Fruit fly (Drosophila melanogaster) whole organism: ENCODE data around the gene rdx.

Experiments
- CG8478 ChIP-seq: fragments of >200 bp; optimal IDR thresholded peaks from 2 replicates; lab custom pipeline; 2018; ENCODE audit warnings: inconsistent platforms
- Dll ChIP-seq: fragments of >200 bp; optimal IDR thresholded peaks from 2 replicates; lab custom pipeline; 2017
- EcR ChIP-seq, 2 experiments: fragments of >200 bp; optimal IDR thresholded peaks; 2 replicates each; lab custom pipeline; 2017; ENCODE audit warnings: missing biosample characterization in 2 of 2, missing genetic modification characterization in 2 of 2, missing genetic modification reagents in 2 of 2
- pan ChIP-seq: fragments of >200 bp; optimal IDR thresholded peaks from 2 replicates; lab custom pipeline; 2017
- psq ChIP-seq: fragments of >200 bp; optimal IDR thresholded peaks from 2 replicates; lab custom pipeline; 2017
- usp ChIP-seq: fragments of >200 bp; optimal IDR thresholded peaks from 2 replicates; lab custom pipeline; 2017; ENCODE audit warnings: missing biosample characterization, missing genetic modification characterization, mixed read lengths

rdx gene

DNA sequence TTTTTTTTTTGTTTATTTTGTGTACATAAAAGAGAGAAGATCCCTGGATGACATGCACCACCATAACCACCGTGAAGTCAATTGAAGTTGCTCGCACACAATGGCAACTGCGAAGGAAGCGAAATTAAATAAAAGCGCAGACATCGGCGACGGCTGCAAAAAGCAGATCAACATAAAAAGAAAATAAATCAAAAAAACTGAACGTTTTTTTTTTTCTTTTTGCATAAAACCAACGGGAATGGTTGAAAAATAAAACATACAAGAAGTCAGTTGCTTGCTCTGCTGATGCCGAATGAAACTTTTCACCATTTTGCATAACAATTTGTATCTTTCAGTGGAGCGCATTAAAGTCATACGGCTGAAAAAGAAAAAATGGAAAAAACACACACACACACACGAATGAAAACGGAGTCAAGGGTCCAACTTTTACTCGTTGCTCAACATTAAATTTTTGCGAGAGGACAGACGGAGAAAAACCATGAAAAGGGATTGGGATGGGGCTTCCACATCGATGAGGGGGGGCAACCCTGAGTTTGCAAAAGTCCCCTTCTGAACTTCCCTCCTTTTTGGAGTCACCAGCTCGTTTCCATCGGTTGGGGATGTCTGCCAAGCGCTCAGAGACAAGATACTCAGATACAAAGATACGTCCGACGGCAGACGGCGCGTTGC lies 25.5 kb downstream of the rdx start:
- TF ChIP-seq Dll (lab: Kevin White, UChicago) (no peak), EcR (GFP tag; optimal IDR thresholded peaks at IDR 0.05; lab: Kevin White, UChicago) (peak in 1 of 2 experiments; percentile 2)

DNA sequence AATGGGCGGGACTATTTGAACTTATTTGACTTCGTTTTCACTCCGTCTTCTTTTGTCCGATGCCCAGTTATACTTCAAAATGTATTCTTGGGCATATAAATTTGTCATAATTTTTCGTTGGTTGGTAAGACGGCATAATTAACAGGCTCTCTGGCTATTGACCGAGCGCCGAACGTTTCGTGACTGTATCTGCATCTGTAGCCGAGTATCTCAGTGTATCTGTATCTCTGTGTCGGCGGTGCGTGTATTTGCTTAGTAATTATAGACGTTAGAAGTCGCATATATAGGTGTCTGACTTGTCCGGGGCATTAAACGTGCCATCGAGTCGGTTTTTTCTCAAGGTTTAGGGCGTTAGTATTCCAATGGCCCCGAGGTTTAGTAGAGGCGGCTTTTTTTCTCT lies 26.7 kb downstream of the rdx start:
- TF ChIP-seq psq (lab: Kevin White, UChicago) (no peak), Dll (lab: Kevin White, UChicago) (no peak), CG8478 (lab: Kevin White, UChicago) (no peak), EcR (GFP tag; optimal IDR thresholded peaks at IDR 0.05; lab: Kevin White, UChicago) (no peak), pan (no peak), usp (GFP tag; lab: Kevin White, UChicago) (no peak)

DNA sequence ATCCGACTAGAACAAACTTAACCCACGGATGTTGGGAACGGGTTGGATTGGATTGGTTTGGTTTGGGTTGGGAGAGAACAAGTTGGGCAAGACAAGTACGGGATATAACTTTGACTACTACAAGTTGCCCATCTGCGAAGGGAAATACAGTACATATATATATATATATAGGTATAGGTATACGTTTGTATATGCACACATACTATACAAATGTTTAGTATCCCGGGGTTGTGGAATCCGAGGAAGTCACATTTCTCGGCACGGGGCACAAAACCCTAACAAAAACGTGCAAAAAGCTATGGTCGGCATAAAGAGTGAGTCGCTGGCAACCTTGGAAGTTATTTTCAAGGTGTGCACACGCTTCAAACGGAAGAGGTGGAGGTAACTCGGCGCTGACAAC lies 28.0 kb downstream of the rdx start:
- TF ChIP-seq CG8478 (lab: Kevin White, UChicago) (no peak), psq (lab: Kevin White, UChicago) (no peak), Dll (lab: Kevin White, UChicago) (no peak), usp (GFP tag; lab: Kevin White, UChicago) (no peak), pan (no peak), EcR (GFP tag; optimal IDR thresholded peaks at IDR 0.05; lab: Kevin White, UChicago) (no peak)

DNA sequence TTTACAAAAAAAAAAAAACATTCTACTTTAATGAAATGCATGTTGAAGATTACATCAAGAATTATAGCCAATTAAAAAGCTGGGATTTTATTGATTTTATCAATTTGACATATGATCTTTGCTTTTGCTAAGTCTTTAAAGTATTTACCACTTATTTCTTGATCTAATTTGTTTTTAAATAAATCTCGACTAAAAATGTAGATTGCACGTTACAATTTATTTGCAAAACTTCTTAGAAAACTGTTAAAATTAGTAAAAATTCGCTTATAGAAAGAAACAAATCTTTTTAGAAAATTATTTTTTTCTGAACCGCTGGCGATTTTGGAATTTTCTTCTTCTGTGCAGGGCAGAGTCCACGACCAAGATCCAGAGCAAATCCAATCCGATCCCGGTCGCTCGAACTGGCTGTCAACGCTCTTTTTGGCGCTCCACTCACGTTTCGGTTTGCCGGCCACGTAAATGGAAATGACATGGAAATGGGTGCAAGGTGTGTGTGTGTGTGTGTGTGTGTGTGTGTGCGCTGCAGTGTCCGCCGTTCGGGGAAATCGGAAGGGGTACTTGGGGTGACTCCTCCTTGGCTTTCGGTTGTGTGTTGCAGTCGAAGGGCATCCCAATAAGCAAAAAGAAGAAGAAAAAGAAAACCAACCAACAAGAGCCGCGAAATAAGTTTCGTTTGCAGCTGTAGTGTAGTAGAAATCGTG lies 29.6 kb downstream of the rdx start:
- TF ChIP-seq CG8478 (lab: Kevin White, UChicago), result no peak
- TF ChIP-seq usp (GFP tag; lab: Kevin White, UChicago), result no peak

DNA sequence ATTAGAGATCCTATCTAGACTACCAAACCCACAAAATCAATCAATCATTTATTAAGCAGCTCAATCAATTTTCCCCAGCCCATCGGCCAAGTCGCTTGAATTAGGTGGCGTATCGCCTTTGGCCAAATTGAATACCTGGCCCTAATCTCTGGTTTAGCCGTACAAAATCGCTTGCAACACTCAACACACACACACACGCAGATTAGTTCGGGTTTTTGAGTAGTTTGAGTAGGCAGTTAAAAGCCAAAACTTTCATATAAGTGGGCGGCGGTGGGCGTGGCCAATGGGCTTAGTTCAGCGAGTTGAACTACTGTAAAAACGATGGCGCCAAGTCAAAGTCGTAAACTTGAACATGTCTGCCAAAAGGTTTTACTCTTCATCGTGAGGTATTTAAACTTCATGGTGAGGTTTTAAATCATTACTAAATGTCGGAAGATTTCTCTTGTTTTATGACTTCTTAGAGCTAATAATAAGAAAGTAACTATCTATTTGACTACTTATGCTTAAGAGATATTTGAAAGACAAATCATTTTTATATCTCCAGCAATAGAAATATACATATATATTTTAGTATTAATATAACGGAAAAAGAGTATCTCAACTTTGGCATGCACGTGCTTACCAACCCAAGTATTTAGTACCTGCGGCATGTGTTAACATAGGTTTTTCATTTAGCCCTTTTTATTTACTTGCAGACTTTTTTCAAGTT lies 30.5 kb downstream of the rdx start:
- no peak for TF ChIP-seq pan
- no peak for TF ChIP-seq usp (GFP tag; lab: Kevin White, UChicago)
- TF ChIP-seq Dll (lab: Kevin White, UChicago), result no peak
- no peak for TF ChIP-seq EcR (GFP tag; optimal IDR thresholded peaks at IDR 0.05; lab: Kevin White, UChicago)
- no peak for TF ChIP-seq CG8478 (lab: Kevin White, UChicago)
- no peak for TF ChIP-seq psq (lab: Kevin White, UChicago)

DNA sequence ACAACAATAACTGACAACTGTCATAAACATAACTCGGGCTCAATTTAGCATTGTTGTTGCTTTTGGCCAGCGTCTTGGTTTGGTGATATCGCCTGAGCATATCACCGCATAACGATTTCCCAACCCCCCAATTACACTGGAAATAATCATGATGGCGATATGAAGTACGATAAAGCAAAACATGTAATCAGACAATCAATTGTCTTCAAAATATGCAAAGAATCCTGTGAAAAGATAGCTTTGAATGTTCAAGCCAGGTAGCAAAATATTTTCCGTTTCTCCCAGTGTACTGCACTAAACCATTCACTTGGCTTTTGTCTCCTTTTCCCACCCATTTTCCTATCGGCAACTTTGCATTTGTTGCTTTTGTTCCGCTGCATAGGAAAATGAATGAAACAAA lies 32.3 kb downstream of the rdx start:
- TF ChIP-seq Dll (lab: Kevin White, UChicago), result no peak
- no peak for TF ChIP-seq pan
- no peak for TF ChIP-seq EcR (GFP tag; optimal IDR thresholded peaks at IDR 0.05; lab: Kevin White, UChicago)
- TF ChIP-seq CG8478 (lab: Kevin White, UChicago), result no peak
- no peak for TF ChIP-seq psq (lab: Kevin White, UChicago)
- TF ChIP-seq usp (GFP tag; lab: Kevin White, UChicago), result no peak

DNA sequence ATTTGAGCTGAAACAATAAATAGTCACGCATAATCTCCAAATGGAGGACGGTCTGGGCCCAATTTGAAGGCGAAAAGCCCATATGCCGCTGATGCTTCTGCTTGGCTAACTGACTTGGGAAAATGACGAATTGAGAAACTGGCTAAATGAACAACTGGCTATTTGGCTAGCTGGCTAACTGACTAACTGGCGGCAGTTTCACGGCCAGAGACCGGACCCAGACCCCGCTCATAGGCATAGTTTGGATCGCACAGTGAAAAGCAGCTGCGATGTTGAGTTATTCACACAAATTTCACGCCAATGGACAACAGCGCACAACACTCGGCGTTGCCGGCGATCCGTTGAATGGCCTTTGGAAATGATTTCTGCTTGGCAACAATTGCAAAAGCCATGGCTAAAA lies 33.3 kb downstream of the rdx start:
- TF ChIP-seq EcR (GFP tag; optimal IDR thresholded peaks at IDR 0.05; lab: Kevin White, UChicago) (no peak), Dll (lab: Kevin White, UChicago) (no peak), psq (lab: Kevin White, UChicago) (no peak), CG8478 (lab: Kevin White, UChicago) (no peak), usp (GFP tag; lab: Kevin White, UChicago) (no peak), pan (no peak)

DNA sequence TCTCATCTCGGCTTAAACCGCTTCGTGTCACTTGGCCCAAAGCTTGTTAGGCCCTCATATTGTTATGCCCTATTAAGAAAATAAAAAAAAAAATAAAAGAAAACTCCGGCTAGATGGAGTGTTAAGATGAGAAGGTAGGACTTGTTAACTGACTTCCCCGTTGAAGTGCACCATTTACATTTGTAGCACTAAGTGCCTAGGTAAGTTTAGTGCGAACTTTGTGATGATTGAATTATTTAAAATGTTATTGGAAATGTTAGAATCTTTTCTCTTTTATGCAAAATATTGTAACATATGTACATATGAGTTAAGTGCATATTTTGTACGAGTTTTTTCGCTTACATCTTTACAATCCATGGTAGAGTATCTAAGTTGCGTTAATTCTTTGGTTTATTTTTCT lies 33.7 kb downstream of the rdx start:
- TF ChIP-seq EcR (GFP tag; optimal IDR thresholded peaks at IDR 0.05; lab: Kevin White, UChicago) (no peak), psq (lab: Kevin White, UChicago) (no peak), Dll (lab: Kevin White, UChicago) (no peak), usp (GFP tag; lab: Kevin White, UChicago) (no peak), CG8478 (lab: Kevin White, UChicago) (no peak), pan (no peak)

DNA sequence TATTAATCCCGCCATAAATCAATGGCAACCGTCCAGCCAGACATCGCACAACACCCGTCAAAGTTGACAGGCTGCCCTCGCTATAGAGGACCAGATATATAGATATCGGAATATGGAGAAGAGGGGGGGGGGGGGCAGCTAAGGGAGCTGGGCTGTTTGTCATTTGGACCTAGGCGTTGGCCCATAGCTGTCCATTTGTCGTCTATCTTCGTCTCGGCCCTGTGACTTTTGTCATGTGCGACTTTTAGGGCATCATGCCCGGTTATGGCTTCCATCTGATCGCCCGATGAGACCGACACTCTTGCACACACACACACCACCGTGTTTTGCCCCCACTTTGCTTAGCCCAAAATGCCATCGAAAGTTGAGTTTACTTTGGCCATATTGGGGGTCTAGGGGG lies 34.1 kb downstream of the rdx start:
- TF ChIP-seq usp (GFP tag; lab: Kevin White, UChicago), result no peak
- TF ChIP-seq pan, result no peak
- no peak for TF ChIP-seq CG8478 (lab: Kevin White, UChicago)
- TF ChIP-seq psq (lab: Kevin White, UChicago), result no peak
- no peak for TF ChIP-seq Dll (lab: Kevin White, UChicago)
- TF ChIP-seq EcR (GFP tag; optimal IDR thresholded peaks at IDR 0.05; lab: Kevin White, UChicago), result no peak

DNA sequence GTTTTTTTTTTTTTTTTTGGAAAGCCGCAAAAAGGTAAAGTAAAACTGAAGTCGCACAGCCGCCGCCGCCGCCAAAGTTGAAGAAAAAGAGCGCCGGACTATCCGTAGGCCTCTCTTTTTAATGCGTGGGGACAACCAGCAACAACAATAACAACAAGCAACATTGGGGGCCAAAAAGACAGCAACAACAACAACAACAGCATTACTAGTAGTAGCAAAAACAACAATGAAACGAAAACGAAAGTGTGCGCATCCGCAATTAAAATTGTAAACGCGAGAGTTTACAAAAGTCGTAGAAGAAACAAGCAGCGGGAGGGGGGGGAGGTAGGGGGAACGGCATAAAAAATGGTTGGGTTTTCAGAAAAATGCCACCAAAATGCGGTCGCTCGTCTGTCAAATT lies 35.9 kb downstream of the rdx start:
- no peak for TF ChIP-seq psq (lab: Kevin White, UChicago)
- TF ChIP-seq pan, result no peak
- TF ChIP-seq usp (GFP tag; lab: Kevin White, UChicago), result no peak
- TF ChIP-seq Dll (lab: Kevin White, UChicago), result no peak
- no peak for TF ChIP-seq EcR (GFP tag; optimal IDR thresholded peaks at IDR 0.05; lab: Kevin White, UChicago)
- no peak for TF ChIP-seq CG8478 (lab: Kevin White, UChicago)

DNA sequence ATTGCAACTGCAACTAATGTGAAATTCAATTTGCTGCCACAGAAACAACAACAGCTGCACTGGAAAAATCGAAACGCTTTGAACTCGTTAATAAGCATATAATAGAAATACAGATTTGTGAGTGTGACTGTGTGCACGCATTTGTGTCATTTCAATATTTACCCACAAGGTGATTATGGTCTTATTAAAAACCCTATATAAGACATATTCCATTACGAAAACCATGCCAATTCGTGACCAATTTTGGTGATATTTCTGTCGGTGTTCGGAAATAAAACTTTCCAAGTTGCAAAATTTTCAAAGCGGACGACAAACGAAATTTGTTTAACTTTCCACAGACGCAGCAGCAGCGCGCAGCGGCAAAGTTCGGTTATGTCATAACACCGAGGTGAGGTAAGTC lies 36.4 kb downstream of the rdx start:
- TF ChIP-seq EcR (GFP tag; optimal IDR thresholded peaks at IDR 0.05; lab: Kevin White, UChicago), result no peak
- no peak for TF ChIP-seq usp (GFP tag; lab: Kevin White, UChicago)
- TF ChIP-seq CG8478 (lab: Kevin White, UChicago), result no peak
- no peak for TF ChIP-seq Dll (lab: Kevin White, UChicago)
- no peak for TF ChIP-seq psq (lab: Kevin White, UChicago)
- no peak for TF ChIP-seq pan
